Worm (Caenorhabditis elegans): ENCODE measurements around the gene C34F11.8.

DNA sequence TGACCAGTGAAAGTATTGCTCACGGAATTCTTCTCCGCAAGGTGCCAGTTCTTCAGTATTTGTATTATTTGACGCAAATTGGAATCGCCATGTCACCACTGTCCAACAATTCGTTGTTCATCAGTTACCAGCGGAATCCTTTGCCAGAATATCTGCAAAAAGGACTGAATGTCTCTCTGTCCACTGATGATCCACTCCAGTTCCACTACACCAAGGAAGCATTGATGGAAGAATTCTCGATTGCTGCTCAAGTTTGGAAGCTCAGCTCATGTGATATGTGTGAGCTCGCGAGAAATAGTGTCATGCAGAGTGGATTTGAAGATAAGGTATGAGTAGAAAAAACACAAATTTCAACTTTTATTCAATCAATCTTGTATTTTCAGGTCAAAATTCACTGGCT lies 1.6 kb downstream of the C34F11.8 start:
- TF ChIP-seq Y56A3A.18 (GFP tag; IDR thresholded peaks at IDR 0.05) (no peak), C06A6.2 (GFP tag; conservative IDR thresholded peaks at IDR 0.05) (no peak), dpl-1 (GFP tag; optimal IDR thresholded peaks at IDR 0.05) (no peak), egl-18 (GFP tag; IDR thresholded peaks at IDR 0.05) (no peak), ama-1 (optimal IDR thresholded peaks at IDR 0.05) (no peak), ama-1 (GFP tag; optimal IDR thresholded peaks at IDR 0.05) (no peak), lin-40 (tag; optimal IDR thresholded peaks at IDR 0.05) (no peak), pha-4 (tag; optimal IDR thresholded peaks at IDR 0.05) (no peak), madf-3 (GFP tag; IDR thresholded peaks at IDR 0.05) (no peak), ceh-79 (tag; optimal IDR thresholded peaks at IDR 0.05) (no peak), snpc-1.3 (tag; optimal IDR thresholded peaks at IDR 0.05; ENCODE audit: insufficient read depth) (no peak), nhr-179 (tag; optimal IDR thresholded peaks at IDR 0.05) (no peak), sea-2 (GFP tag; IDR thresholded peaks at IDR 0.05) (no peak), bed-2 (GFP tag; IDR thresholded peaks at IDR 0.05) (no peak)
